Worm (Caenorhabditis elegans) whole organism, young adult: ENCODE results near the gene Y73B6BL.23.
A peak's percentile ranks its signal among the peaks of the same experiment; 100 is the strongest.

Experiments used
- F22D6.2 ChIP-seq: sonication (generic microtip); optimal IDR thresholded peaks from 2 replicates; lab custom pipeline; 2016; ENCODE audit warnings: mild to moderate bottlenecking, missing genetic modification characterization, missing compliant biosample characterization
- F33H1.4 ChIP-seq: fragments of 200-800 bp; sonication (Bioruptor generic); IDR thresholded peaks from 2 replicates; pipeline ENCODE4 v1.3.6; 2022; ENCODE audit warnings: missing genetic modification reagents, missing genetic modification characterization, missing compliant biosample characterization
- F49E8.2 ChIP-seq: sonication (generic microtip); optimal IDR thresholded peaks from 3 replicates; lab custom pipeline; 2017; ENCODE audit warnings: missing genetic modification characterization, mild to moderate bottlenecking, missing compliant biosample characterization, antibody characterized with exemption, moderate library complexity; ENCODE audit not compliant: insufficient read depth
- F55B11.4 ChIP-seq: sonication (generic microtip); optimal IDR thresholded peaks from 2 replicates; lab custom pipeline; 2016; ENCODE audit warnings: missing compliant biosample characterization, missing genetic modification characterization, borderline replicate concordance; ENCODE audit not compliant: insufficient read depth
- Y56A3A.18 ChIP-seq: fragments of 200-800 bp; sonication (Bioruptor generic); IDR thresholded peaks from 2 replicates; pipeline ENCODE4 v1.3.6; 2022; ENCODE audit warnings: missing genetic modification reagents, missing genetic modification characterization, missing compliant biosample characterization
- Y79H2A.3 ChIP-seq: fragments of 200-800 bp; sonication (Bioruptor generic); conservative IDR thresholded peaks from 2 replicates; pipeline ENCODE4 v1.3.6; 2022; ENCODE audit warnings: missing genetic modification reagents, missing genetic modification characterization, missing compliant biosample characterization
- Y95B8A.8 ChIP-seq: fragments of 200-800 bp; sonication (Bioruptor generic); IDR thresholded peaks from 2 replicates; pipeline ENCODE4 v1.3.6; 2022; ENCODE audit warnings: missing genetic modification reagents, missing genetic modification characterization, missing compliant biosample characterization
- attf-3 ChIP-seq: fragments of 200-800 bp; sonication (Bioruptor generic); conservative IDR thresholded peaks from 2 replicates; pipeline ENCODE4 v1.3.6; 2022; ENCODE audit warnings: missing genetic modification reagents, missing genetic modification characterization, missing compliant biosample characterization
- attf-6 ChIP-seq: fragments of 200-800 bp; sonication (Bioruptor generic); IDR thresholded peaks from 2 replicates; pipeline ENCODE4 v1.3.6; 2022; ENCODE audit warnings: missing genetic modification reagents, missing genetic modification characterization, missing compliant biosample characterization
- bed-2 ChIP-seq: fragments of 200-800 bp; sonication (Bioruptor generic); IDR thresholded peaks from 2 replicates; pipeline ENCODE4 v1.3.6; 2022; ENCODE audit warnings: missing genetic modification reagents, missing genetic modification characterization, missing compliant biosample characterization
- cebp-1 ChIP-seq, 2 experiments: fragments of 200-800 bp in 1 of 2; sonication (Bioruptor generic) in 1 of 2; sonication (generic microtip) in 1 of 2; IDR thresholded peaks in 1 of 2; optimal IDR thresholded peaks in 1 of 2; 2 replicates each; pipeline versions ENCODE4 v1.3.6 to Lab custom; 2017 to 2022; ENCODE audit warnings: missing compliant biosample characterization in 2 of 2, missing genetic modification characterization in 2 of 2, mild to moderate bottlenecking in 1 of 2, missing genetic modification reagents in 1 of 2, moderate library complexity in 1 of 2
- ceh-40 ChIP-seq: fragments of 200-800 bp; sonication (Bioruptor generic); IDR thresholded peaks from 2 replicates; pipeline ENCODE4 v1.3.6; 2022; ENCODE audit warnings: missing genetic modification characterization, missing compliant biosample characterization
- ceh-79 ChIP-seq: sonication (generic microtip); optimal IDR thresholded peaks from 2 replicates; lab custom pipeline; 2017; ENCODE audit warnings: mild to moderate bottlenecking, missing genetic modification characterization, missing compliant biosample characterization
- die-1 ChIP-seq: sonication (generic microtip); optimal IDR thresholded peaks from 2 replicates; lab custom pipeline; 2016; ENCODE audit warnings: missing genotype, mild to moderate bottlenecking, missing genetic modification characterization, missing compliant biosample characterization
- fkh-3 ChIP-seq: sonication (generic microtip); optimal IDR thresholded peaks from 2 replicates; lab custom pipeline; 2016; ENCODE audit warnings: mild to moderate bottlenecking, missing genetic modification characterization, missing compliant biosample characterization
- hlh-26 ChIP-seq: fragments of 200-800 bp; sonication (Bioruptor generic); conservative IDR thresholded peaks from 2 replicates; pipeline ENCODE4 v1.3.6; 2022; ENCODE audit warnings: missing genetic modification reagents, missing genetic modification characterization, missing compliant biosample characterization
- hsf-1 ChIP-seq: fragments of 200-800 bp; sonication (Bioruptor generic); IDR thresholded peaks from 2 replicates; pipeline ENCODE4 v1.3.6; 2022; ENCODE audit warnings: missing genetic modification reagents, missing genetic modification characterization, missing compliant biosample characterization
- lin-26 ChIP-seq: fragments of 200-800 bp; sonication (Bioruptor generic); IDR thresholded peaks from 2 replicates; pipeline ENCODE4 v1.3.6; 2022; ENCODE audit warnings: missing genetic modification reagents, missing genetic modification characterization, missing compliant biosample characterization
- lsl-1 ChIP-seq: fragments of 200-800 bp; sonication (Bioruptor generic); optimal IDR thresholded peaks from 2 replicates; lab custom pipeline; 2018; ENCODE audit warnings: mild to moderate bottlenecking, missing genetic modification characterization, moderate library complexity, missing compliant biosample characterization
- madf-6 ChIP-seq: fragments of 200-800 bp; sonication (Bioruptor generic); IDR thresholded peaks from 2 replicates; pipeline ENCODE4 v1.3.6; 2022; ENCODE audit warnings: missing genetic modification reagents, missing genetic modification characterization, missing compliant biosample characterization
- mcd-1 ChIP-seq: fragments of 200-800 bp; sonication (Bioruptor generic); IDR thresholded peaks from 2 replicates; pipeline ENCODE4 v1.3.6; 2022; ENCODE audit warnings: missing genetic modification reagents, missing genetic modification characterization, missing compliant biosample characterization
- pha-4 ChIP-seq: fragments of 150-350 bp; sonication (generic microtip); optimal IDR thresholded peaks from 2 replicates; lab custom pipeline; 2014; ENCODE audit warnings: missing biosample characterization, missing genetic modification reagents, missing genetic modification characterization
- rcor-1 ChIP-seq: fragments of 200-800 bp; sonication (Bioruptor generic); IDR thresholded peaks from 2 replicates; pipeline ENCODE4 v1.3.6; 2022; ENCODE audit warnings: missing genetic modification reagents, missing genetic modification characterization, missing compliant biosample characterization
- rec-8 ChIP-seq, 2 experiments: sonication (generic microtip); optimal IDR thresholded peaks; 2 replicates each; lab custom pipeline; 2016; ENCODE audit warnings: mild to moderate bottlenecking in 2 of 2, missing genetic modification characterization in 2 of 2, missing genetic modification reagents in 2 of 2, missing genotype in 2 of 2, missing biosample characterization in 1 of 2, missing compliant biosample characterization in 1 of 2, moderate library complexity in 1 of 2
- snpc-1.1 ChIP-seq: sonication (generic microtip); optimal IDR thresholded peaks from 2 replicates; lab custom pipeline; 2017; ENCODE audit warnings: missing genetic modification characterization, mild to moderate bottlenecking, missing compliant biosample characterization, antibody characterized with exemption, moderate library complexity, missing genotype, missing genetic modification reagents; ENCODE audit not compliant: insufficient read depth
- snpc-1.3 ChIP-seq: sonication (generic microtip); optimal IDR thresholded peaks from 2 replicates; lab custom pipeline; 2017; ENCODE audit warnings: missing genetic modification characterization, mild to moderate bottlenecking, missing compliant biosample characterization, antibody characterized with exemption, moderate library complexity, missing genotype, missing genetic modification reagents; ENCODE audit not compliant: insufficient read depth
- snpc-4 ChIP-seq, 5 experiments: fragments of 150-350 bp in 1 of 5; sonication (generic microtip) in 4 of 5; optimal IDR thresholded peaks; 2 replicates each; lab custom pipeline; 2014 to 2018; ENCODE audit warnings: missing genetic modification characterization in 5 of 5, missing biosample characterization in 3 of 5, antibody characterized with exemption in 2 of 5, mild to moderate bottlenecking in 2 of 5, missing compliant biosample characterization in 2 of 5, missing genotype in 2 of 5, moderate library complexity in 2 of 5, missing genetic modification reagents in 1 of 5
- sptf-2 ChIP-seq: fragments of 200-800 bp; sonication (Bioruptor generic); optimal IDR thresholded peaks from 2 replicates; lab custom pipeline; 2018; ENCODE audit warnings: mild to moderate bottlenecking, missing genetic modification characterization, missing compliant biosample characterization
- ztf-22 ChIP-seq: fragments of 200-800 bp; sonication (Bioruptor generic); optimal IDR thresholded peaks from 2 replicates; lab custom pipeline; 2018; ENCODE audit warnings: mild to moderate bottlenecking, missing genetic modification characterization, moderate library complexity, missing compliant biosample characterization
- ztf-6 ChIP-seq: fragments of 200-800 bp; sonication (Bioruptor generic); IDR thresholded peaks from 2 replicates; pipeline ENCODE4 v1.3.6; 2022; ENCODE audit warnings: missing genetic modification reagents, missing genetic modification characterization, missing compliant biosample characterization

The Y73B6BL.23 gene

ce11 chrIV:6419031-6419582 lies at the start of gene Y73B6BL.23, which contains the start of gene htp-2:
Gene Y73B6BL.23 (minus strand): TSS chrIV:6419081.
Gene htp-2 (plus strand): TSS chrIV:6419522.
- TF ChIP-seq snpc-4 (GFP tag; optimal IDR thresholded peaks at IDR 0.05; lab: Kevin White, UChicago) (no peak), snpc-4 (tag; optimal IDR thresholded peaks at IDR 0.05; lab: Kevin White, UChicago) (peak in 2 of 4 experiments; percentile 40 to 73), mcd-1 (GFP tag; lab: Robert Waterston, UW) (no peak), Y95B8A.8 (GFP tag; lab: Robert Waterston, UW) (no peak), F33H1.4 (GFP tag; lab: Robert Waterston, UW) (peak; percentile 68), lsl-1 (GFP tag; lab: Kevin White, UChicago) (peak; percentile 83), Y56A3A.18 (no peak), madf-6 (GFP tag; lab: Robert Waterston, UW) (peak; percentile 13; the same call in 1 of the 2 replicates), hsf-1 (GFP tag; lab: Robert Waterston, UW) (no peak), die-1 (tag; lab: Kevin White, UChicago) (no peak)

ce11 chrIV:6464005-6464404 lies 45.1 kb upstream of the Y73B6BL.23 start, which contains the start of gene acr-25:
Gene acr-25 (plus strand): TSS chrIV:6464305.
- TF ChIP-seq snpc-4 (GFP tag; optimal IDR thresholded peaks at IDR 0.05; lab: Kevin White, UChicago): no peak
- no peak for TF ChIP-seq snpc-4 (tag; optimal IDR thresholded peaks at IDR 0.05; lab: Kevin White, UChicago)
- TF ChIP-seq Y79H2A.3: no peak
- TF ChIP-seq ztf-6 (GFP tag; lab: Robert Waterston, UW): no peak
- TF ChIP-seq cebp-1 (GFP tag; IDR thresholded peaks at IDR 0.05; lab: Robert Waterston, UW): no peak
- no peak for TF ChIP-seq cebp-1 (tag; optimal IDR thresholded peaks at IDR 0.05; lab: Kevin White, UChicago)
- no peak for TF ChIP-seq ztf-22 (GFP tag; lab: Kevin White, UChicago)
- no peak for TF ChIP-seq hlh-26 (GFP tag; lab: Robert Waterston, UW)
- no peak for TF ChIP-seq pha-4 (tag; lab: Kevin White, UChicago)
- TF ChIP-seq bed-2 (GFP tag; lab: Robert Waterston, UW): no peak
- TF ChIP-seq ceh-79 (tag; lab: Kevin White, UChicago): no peak
- TF ChIP-seq lin-26: no peak
- no peak for TF ChIP-seq ceh-40 (GFP tag; lab: Robert Waterston, UW)
- no peak for TF ChIP-seq rec-8 (tag; optimal IDR thresholded peaks at IDR 0.05; lab: Kevin White, UChicago)

- TF ChIP-seq snpc-4 (GFP tag; optimal IDR thresholded peaks at IDR 0.05; lab: Kevin White, UChicago) (peak; percentile 69), snpc-4 (tag; optimal IDR thresholded peaks at IDR 0.05; lab: Kevin White, UChicago) (peak; percentile 66 to 77 (median 73)), F55B11.4 (tag; lab: Kevin White, UChicago) (no peak), attf-3 (GFP tag; lab: Robert Waterston, UW) (no peak), rcor-1 (GFP tag; lab: Robert Waterston, UW) (no peak), snpc-1.3 (tag; lab: Kevin White, UChicago) (no peak), F33H1.4 (GFP tag; lab: Robert Waterston, UW) (no peak), F49E8.2 (no peak), fkh-3 (tag; lab: Kevin White, UChicago) (no peak), sptf-2 (GFP tag; lab: Kevin White, UChicago) (no peak), F22D6.2 (tag; lab: Kevin White, UChicago) (no peak), attf-6 (peak; percentile 57; the same call in 1 of the 2 replicates), snpc-1.1 (tag; lab: Kevin White, UChicago) (peak; percentile 79)
Observed at ce11 chrIV:6460596-6460995, 41.7 kb upstream of the Y73B6BL.23 start.
